Worm (Caenorhabditis elegans): ENCODE results near the gene F13C5.1.

Gene F13C5.1

ce11 chrX:593910-594447 lies 8.0 kb upstream of the F13C5.1 start, which contains the start of gene F13C5.2:
Gene F13C5.2, plus strand, starts transcription at chrX:593960.
- TF ChIP-seq madf-8 (GFP tag; conservative IDR thresholded peaks at IDR 0.05) (no peak), ztf-25 (GFP tag; IDR thresholded peaks at IDR 0.05) (no peak), egrh-3 (GFP tag; IDR thresholded peaks at IDR 0.05) (peak; percentile 91), zfh-2 (GFP tag; conservative IDR thresholded peaks at IDR 0.05) (peak; percentile 86), madf-6 (GFP tag; IDR thresholded peaks at IDR 0.05) (peak; percentile 11; the same call in 1 of the 2 replicates)

ce11 chrX:599476-599875 lies 2.5 kb upstream of the F13C5.1 start, which contains the start of gene F13C5.3:
Gene F13C5.3, minus strand, starts transcription at chrX:599576.
- TF ChIP-seq F57C9.4 (tag; optimal IDR thresholded peaks at IDR 0.05) (no peak), die-1 (tag; optimal IDR thresholded peaks at IDR 0.05) (no peak), F39B2.1 (GFP tag; IDR thresholded peaks at IDR 0.05) (no peak), madf-8 (GFP tag; conservative IDR thresholded peaks at IDR 0.05) (no peak), pha-4 (tag; optimal IDR thresholded peaks at IDR 0.05) (no peak), lag-1 (GFP tag; IDR thresholded peaks at IDR 0.05) (no peak), snpc-4 (GFP tag; optimal IDR thresholded peaks at IDR 0.05) (no peak), snpc-4 (tag; optimal IDR thresholded peaks at IDR 0.05) (no peak)

- TF ChIP-seq aptf-3 (GFP tag; IDR thresholded peaks at IDR 0.05), result no peak
- no peak for TF ChIP-seq somi-1 (GFP tag; optimal IDR thresholded peaks at IDR 0.05)
- TF ChIP-seq Y53F4B.3 (GFP tag; IDR thresholded peaks at IDR 0.05), result no peak
- no peak for TF ChIP-seq cebp-1 (GFP tag; IDR thresholded peaks at IDR 0.05)
- TF ChIP-seq cebp-1 (tag; optimal IDR thresholded peaks at IDR 0.05), result peak; percentile 47
- peak; percentile 11 for TF ChIP-seq nhr-80 (tag; optimal IDR thresholded peaks at IDR 0.05)
- TF ChIP-seq fkh-3 (tag; optimal IDR thresholded peaks at IDR 0.05), result no peak
- TF ChIP-seq pha-4 (tag; optimal IDR thresholded peaks at IDR 0.05), result peak; percentile 34
- TF ChIP-seq hsf-1 (GFP tag; IDR thresholded peaks at IDR 0.05), result no peak
- TF ChIP-seq egl-18 (GFP tag; IDR thresholded peaks at IDR 0.05), result no peak
- no peak for TF ChIP-seq hmg-1.2 (GFP tag; IDR thresholded peaks at IDR 0.05)
- TF ChIP-seq rpc-1 (optimal IDR thresholded peaks at IDR 0.05), result no peak
- TF ChIP-seq rpc-1 (tag; optimal IDR thresholded peaks at IDR 0.05), result no peak
These were observed 1.3 kb upstream of the F13C5.1 start for ce11 chrX:600671-601070.

- no peak for TF ChIP-seq mel-28 (tag; optimal IDR thresholded peaks at IDR 0.05; ENCODE audit: borderline replicate concordance)
- no peak for TF ChIP-seq pbrm-1 (GFP tag; IDR thresholded peaks at IDR 0.05)
- peak; percentile 31 for TF ChIP-seq somi-1 (GFP tag; optimal IDR thresholded peaks at IDR 0.05)
- no peak for TF ChIP-seq attf-3 (GFP tag; conservative IDR thresholded peaks at IDR 0.05)
- TF ChIP-seq lin-40 (tag; optimal IDR thresholded peaks at IDR 0.05), result no peak
- no peak for TF ChIP-seq mxl-1 (tag; optimal IDR thresholded peaks at IDR 0.05)
- TF ChIP-seq F10E7.11 (tag; optimal IDR thresholded peaks at IDR 0.05), result no peak
- peak; percentile 75 for TF ChIP-seq egrh-3 (GFP tag; IDR thresholded peaks at IDR 0.05)
- TF ChIP-seq nhr-27 (tag; optimal IDR thresholded peaks at IDR 0.05), result no peak
- TF ChIP-seq zfh-2 (GFP tag; conservative IDR thresholded peaks at IDR 0.05), result peak; percentile 95
- TF ChIP-seq C06A6.2 (GFP tag; conservative IDR thresholded peaks at IDR 0.05), result no peak
- TF ChIP-seq Y56A3A.18 (GFP tag; IDR thresholded peaks at IDR 0.05), result no peak
- no peak for TF ChIP-seq F39B2.1 (GFP tag; IDR thresholded peaks at IDR 0.05)
- TF ChIP-seq F49E8.2 (tag; optimal IDR thresholded peaks at IDR 0.05; ENCODE audit: insufficient read depth), result no peak
- TF ChIP-seq snpc-1.1 (tag; optimal IDR thresholded peaks at IDR 0.05; ENCODE audit: insufficient read depth), result no peak
- TF ChIP-seq lin-35 (GFP tag; optimal IDR thresholded peaks at IDR 0.05), result peak in 1 of 3 experiments; percentile 4
- TF ChIP-seq B0019.2 (GFP tag; conservative IDR thresholded peaks at IDR 0.05), result no peak
- TF ChIP-seq hlh-12 (tag; optimal IDR thresholded peaks at IDR 0.05), result no peak
- no peak for TF ChIP-seq lir-1 (GFP tag; conservative IDR thresholded peaks at IDR 0.05)
- no peak for TF ChIP-seq madf-3 (GFP tag; IDR thresholded peaks at IDR 0.05)
- TF ChIP-seq unc-62 (GFP tag; optimal IDR thresholded peaks at IDR 0.05), result no peak
- peak; percentile 63 for TF ChIP-seq K12H6.12 (tag; optimal IDR thresholded peaks at IDR 0.05)
- TF ChIP-seq fkh-3 (tag; optimal IDR thresholded peaks at IDR 0.05), result no peak
- no peak for TF ChIP-seq F22D6.2 (tag; optimal IDR thresholded peaks at IDR 0.05)
- no peak for TF ChIP-seq Y67H2A.10 (GFP tag; conservative IDR thresholded peaks at IDR 0.05)
These were observed 611 bp upstream of the F13C5.1 start for ce11 chrX:601340-601757.

All from whole organism, young adult.